Worm (Caenorhabditis elegans) whole organism, L4 larva: ENCODE results near the gene Y43C5B.3.
A peak's percentile ranks its signal among the peaks of the same experiment; 100 is the strongest.

ENCODE experiments used
- F26F4.8 ChIP-seq: fragments of 200-800 bp; sonication (Bioruptor generic); conservative IDR thresholded peaks from 2 replicates; pipeline ENCODE4 v1.3.6; 2022; ENCODE audit warnings: missing genetic modification characterization, missing compliant biosample characterization
- F44E2.7 ChIP-seq: fragments of 200-800 bp; sonication (Bioruptor generic); IDR thresholded peaks from 2 replicates; pipeline ENCODE4 v2.1.2; 2022; ENCODE audit warnings: missing genetic modification characterization, missing compliant biosample characterization
- F49E8.2 ChIP-seq: sonication (generic microtip); optimal IDR thresholded peaks from 2 replicates; lab custom pipeline; 2016; ENCODE audit warnings: missing compliant biosample characterization, mild to moderate bottlenecking, missing genetic modification characterization, borderline replicate concordance
- ZK337.2 ChIP-seq: fragments of 200-800 bp; sonication (Bioruptor generic); IDR thresholded peaks from 2 replicates; pipeline ENCODE4 v1.3.6; 2022; ENCODE audit warnings: missing genetic modification reagents, missing genetic modification characterization, missing compliant biosample characterization
- ZK546.5 ChIP-seq, 2 experiments: sonication (generic microtip); optimal IDR thresholded peaks; 2 replicates each; lab custom pipeline; 2017; ENCODE audit warnings: missing biosample characterization in 2 of 2, missing genetic modification characterization in 2 of 2
- arid-1 ChIP-seq: fragments of 200-800 bp; sonication (Bioruptor generic); conservative IDR thresholded peaks from 2 replicates; pipeline ENCODE4 v1.3.6; 2022; ENCODE audit warnings: missing genetic modification reagents, missing genetic modification characterization, missing compliant biosample characterization
- ceh-44 ChIP-seq: fragments of 200-800 bp; sonication (Bioruptor generic); IDR thresholded peaks from 2 replicates; pipeline ENCODE4 v1.3.6; 2022; ENCODE audit warnings: missing genetic modification reagents, missing genetic modification characterization, missing compliant biosample characterization
- cey-2 ChIP-seq: sonication (generic microtip); optimal IDR thresholded peaks from 3 replicates; lab custom pipeline; 2017; ENCODE audit warnings: missing genetic modification characterization, mild to moderate bottlenecking, missing compliant biosample characterization, antibody characterized with exemption, borderline replicate concordance; ENCODE audit not compliant: insufficient read depth
- ctbp-1 ChIP-seq: fragments of 200-800 bp; sonication (Bioruptor generic); IDR thresholded peaks from 2 replicates; pipeline ENCODE4 v1.3.6; 2022; ENCODE audit warnings: missing genetic modification reagents, missing genetic modification characterization, missing compliant biosample characterization
- daf-16 ChIP-seq, 3 experiments: sonication (generic microtip); optimal IDR thresholded peaks; 2 replicates each; lab custom pipeline; 2016 to 2017; ENCODE audit warnings: missing genetic modification characterization in 3 of 3, missing genetic modification reagents in 3 of 3, mild to moderate bottlenecking in 2 of 3, missing compliant biosample characterization in 2 of 3, missing biosample characterization in 1 of 3, moderate library complexity in 1 of 3
- dmd-6 ChIP-seq: fragments of 200-800 bp; sonication (Bioruptor generic); IDR thresholded peaks from 2 replicates; pipeline ENCODE4 v1.3.6; 2022; ENCODE audit warnings: missing genetic modification reagents, missing genetic modification characterization, missing compliant biosample characterization
- dmd-9 ChIP-seq: fragments of 200-800 bp; sonication (Bioruptor generic); IDR thresholded peaks from 2 replicates; pipeline ENCODE4 v1.3.6; 2022; ENCODE audit warnings: missing genetic modification reagents, missing genetic modification characterization, missing compliant biosample characterization
- duxl-1 ChIP-seq: sonication (generic microtip); optimal IDR thresholded peaks from 2 replicates; lab custom pipeline; 2016; ENCODE audit warnings: mild to moderate bottlenecking, missing genetic modification characterization, moderate library complexity, missing compliant biosample characterization; ENCODE audit not compliant: poor library complexity
- dve-1 ChIP-seq: sonication (generic microtip); optimal IDR thresholded peaks from 2 replicates; lab custom pipeline; 2017; ENCODE audit warnings: antibody characterized with exemption, mild to moderate bottlenecking, missing genetic modification characterization, missing compliant biosample characterization; ENCODE audit not compliant: insufficient read depth
- fkh-10 ChIP-seq: fragments of 150-350 bp; optimal IDR thresholded peaks from 2 replicates; lab custom pipeline; 2014; ENCODE audit warnings: missing biosample characterization, missing genetic modification reagents, missing genetic modification characterization
- hif-1 ChIP-seq, 2 experiments: sonication (generic microtip); optimal IDR thresholded peaks; 2 replicates each; lab custom pipeline; 2016 to 2017; ENCODE audit warnings: missing compliant biosample characterization in 2 of 2, missing genetic modification characterization in 2 of 2, missing genetic modification reagents in 2 of 2, missing genotype in 2 of 2, mild to moderate bottlenecking in 1 of 2
- hlh-11 ChIP-seq: fragments of 200-800 bp; sonication (Bioruptor generic); optimal IDR thresholded peaks from 2 replicates; lab custom pipeline; 2018; ENCODE audit warnings: mild to moderate bottlenecking, missing genetic modification characterization, missing compliant biosample characterization
- hlh-30 ChIP-seq: sonication (generic microtip); optimal IDR thresholded peaks from 2 replicates; lab custom pipeline; 2017; ENCODE audit warnings: antibody characterized with exemption, mild to moderate bottlenecking, missing genetic modification characterization, missing compliant biosample characterization; ENCODE audit not compliant: insufficient read depth
- hmg-1.1 ChIP-seq: fragments of 200-800 bp; sonication (Bioruptor generic); IDR thresholded peaks from 2 replicates; pipeline ENCODE4 v1.3.6; 2022; ENCODE audit warnings: missing genetic modification reagents, missing genetic modification characterization, missing compliant biosample characterization
- lim-7 ChIP-seq: fragments of 200-800 bp; sonication (Bioruptor generic); IDR thresholded peaks from 2 replicates; pipeline ENCODE4 v1.3.6; 2022; ENCODE audit warnings: missing genetic modification characterization, missing compliant biosample characterization
- lin-1 ChIP-seq: fragments of 200-800 bp; sonication (Bioruptor generic); IDR thresholded peaks from 2 replicates; pipeline ENCODE4 v1.3.6; 2022; ENCODE audit warnings: missing genetic modification reagents, missing genetic modification characterization, missing compliant biosample characterization
- lin-38 ChIP-seq: fragments of 200-800 bp; sonication (Bioruptor generic); IDR thresholded peaks from 2 replicates; pipeline ENCODE4 v1.3.6; 2022; ENCODE audit warnings: missing genetic modification reagents, missing genetic modification characterization, missing compliant biosample characterization
- madf-5 ChIP-seq, 2 experiments: fragments of 200-800 bp; sonication (Bioruptor generic); IDR thresholded peaks; 2 replicates each; pipeline ENCODE4 v1.3.6; 2022; ENCODE audit warnings: missing compliant biosample characterization in 2 of 2, missing genetic modification characterization in 2 of 2
- madf-9 ChIP-seq: fragments of 200-800 bp; sonication (Bioruptor generic); conservative IDR thresholded peaks from 2 replicates; pipeline ENCODE4 v1.3.6; 2022; ENCODE audit warnings: missing genetic modification reagents, missing genetic modification characterization, missing compliant biosample characterization
- mdl-1 ChIP-seq, 2 experiments: fragments of 150-350 bp in 1 of 2; sonication (generic microtip) in 1 of 2; optimal IDR thresholded peaks; 2 replicates each; lab custom pipeline; 2014 to 2017; ENCODE audit warnings: missing biosample characterization in 2 of 2, missing genetic modification characterization in 2 of 2
- mep-1 ChIP-seq: fragments of 150-350 bp; sonication (generic microtip); optimal IDR thresholded peaks from 3 replicates; lab custom pipeline; 2014; ENCODE audit warnings: missing biosample characterization, missing genetic modification characterization
- mxl-2 ChIP-seq: fragments of 200-800 bp; sonication (Bioruptor generic); conservative IDR thresholded peaks from 2 replicates; pipeline ENCODE4 v1.3.6; 2022; ENCODE audit warnings: missing genetic modification reagents, missing genetic modification characterization, missing compliant biosample characterization
- mxl-3 ChIP-seq: fragments of 200-800 bp; sonication (Bioruptor generic); optimal IDR thresholded peaks from 2 replicates; lab custom pipeline; 2018; ENCODE audit warnings: mild to moderate bottlenecking, missing genetic modification characterization, missing compliant biosample characterization
- nhr-10 ChIP-seq: fragments of 150-350 bp; optimal IDR thresholded peaks from 2 replicates; lab custom pipeline; 2014; ENCODE audit warnings: missing biosample characterization, missing genetic modification characterization
- nhr-25 ChIP-seq: sonication (generic microtip); optimal IDR thresholded peaks from 2 replicates; lab custom pipeline; 2017; ENCODE audit warnings: missing genetic modification characterization, mild to moderate bottlenecking, missing compliant biosample characterization, antibody characterized with exemption, moderate library complexity, borderline replicate concordance; ENCODE audit not compliant: insufficient read depth
- nhr-48 ChIP-seq: sonication (generic microtip); optimal IDR thresholded peaks from 2 replicates; lab custom pipeline; 2016; ENCODE audit warnings: mild to moderate bottlenecking, missing genetic modification characterization, missing compliant biosample characterization
- pha-4 ChIP-seq, 2 experiments: fragments of 150-350 bp in 1 of 2; fragments of 200-800 bp in 1 of 2; sonication (Bioruptor generic) in 1 of 2; IDR thresholded peaks in 1 of 2; optimal IDR thresholded peaks in 1 of 2; 2 replicates each; pipeline versions ENCODE4 v1.3.6 to Lab custom; 2014 to 2022; ENCODE audit warnings: missing genetic modification characterization in 2 of 2, missing genetic modification reagents in 2 of 2, missing biosample characterization in 1 of 2, missing compliant biosample characterization in 1 of 2
- php-3 ChIP-seq: fragments of 200-800 bp; sonication (Bioruptor generic); IDR thresholded peaks from 2 replicates; pipeline ENCODE4 v1.3.6; 2022; ENCODE audit warnings: missing genetic modification reagents, missing genetic modification characterization, missing compliant biosample characterization
- pqm-1 ChIP-seq: sonication (generic microtip); optimal IDR thresholded peaks from 2 replicates; lab custom pipeline; 2017; ENCODE audit warnings: missing biosample characterization, missing genetic modification characterization
- rbr-2 ChIP-seq: sonication (generic microtip); optimal IDR thresholded peaks from 2 replicates; lab custom pipeline; 2016; ENCODE audit warnings: missing genotype, missing genetic modification characterization, missing compliant biosample characterization
- set-16 ChIP-seq: fragments of 200-800 bp; sonication (Bioruptor generic); IDR thresholded peaks from 2 replicates; pipeline ENCODE4 v1.3.6; 2022; ENCODE audit warnings: missing genetic modification reagents, missing genetic modification characterization, missing compliant biosample characterization
- skn-1 ChIP-seq: fragments of 150-350 bp; optimal IDR thresholded peaks from 2 replicates; lab custom pipeline; 2014; ENCODE audit warnings: missing biosample characterization, missing genetic modification characterization
- snpc-1.2 ChIP-seq: fragments of 200-800 bp; sonication (Bioruptor generic); IDR thresholded peaks from 2 replicates; pipeline ENCODE4 v1.3.6; 2022; ENCODE audit warnings: missing genetic modification reagents, missing genetic modification characterization, missing compliant biosample characterization
- spr-3 ChIP-seq: fragments of 200-800 bp; sonication (Bioruptor generic); optimal IDR thresholded peaks from 2 replicates; lab custom pipeline; 2018; ENCODE audit warnings: mild to moderate bottlenecking, missing genetic modification characterization, missing compliant biosample characterization
- unc-130 ChIP-seq: sonication (generic microtip); optimal IDR thresholded peaks from 2 replicates; lab custom pipeline; 2016; ENCODE audit warnings: missing genetic modification reagents, missing genetic modification characterization, missing compliant biosample characterization
- unc-39 ChIP-seq: sonication (generic microtip); optimal IDR thresholded peaks from 2 replicates; lab custom pipeline; 2017; ENCODE audit warnings: missing biosample characterization, missing genetic modification characterization
- unc-62 ChIP-seq, 3 experiments: fragments of 150-350 bp in 1 of 3; sonication (generic microtip); optimal IDR thresholded peaks in 2 of 3; peaks in 1 of 3; 1 replicate in 1 of 3; 2 replicates in 2 of 3; lab custom pipeline; 2014 to 2017; ENCODE audit warnings: missing biosample characterization in 3 of 3, missing genetic modification characterization in 3 of 3, missing genetic modification reagents in 3 of 3, missing genotype in 1 of 3
- vab-7 ChIP-seq: fragments of 200-800 bp; sonication (Bioruptor generic); IDR thresholded peaks from 2 replicates; pipeline ENCODE4 v1.3.6; 2022; ENCODE audit warnings: missing genetic modification reagents, missing genetic modification characterization, missing compliant biosample characterization
- zfp-3 ChIP-seq: fragments of 200-800 bp; sonication (Bioruptor generic); conservative IDR thresholded peaks from 2 replicates; pipeline ENCODE4 v1.3.6; 2022; ENCODE audit warnings: missing genetic modification reagents, missing genetic modification characterization, missing compliant biosample characterization
- zip-11 ChIP-seq: fragments of 200-800 bp; sonication (Bioruptor generic); IDR thresholded peaks from 2 replicates; pipeline ENCODE4 v1.3.6; 2022; ENCODE audit warnings: missing genetic modification characterization, missing compliant biosample characterization

Gene Y43C5B.3

DNA sequence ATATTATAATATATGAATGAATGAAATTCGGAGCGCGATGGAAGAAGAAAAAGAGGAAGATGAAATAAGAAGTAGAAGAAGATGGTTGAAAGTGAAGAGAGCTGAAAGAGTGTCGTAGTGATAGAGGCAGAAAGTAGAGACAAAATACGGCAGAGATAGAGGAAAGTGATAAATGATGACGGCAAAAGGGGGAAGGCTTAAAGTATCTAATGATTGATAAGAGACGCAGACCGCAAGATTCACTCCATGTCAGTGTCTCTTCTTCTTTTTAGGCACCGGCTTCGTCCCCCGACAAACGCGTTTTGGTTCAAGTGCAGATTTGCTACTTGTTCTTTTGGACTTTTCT is 8.1 kb upstream of the Y43C5B.3 start (continued):
- no peak for TF ChIP-seq daf-16 (GFP tag; optimal IDR thresholded peaks at IDR 0.05; lab: Kevin White, UChicago)
- peak; percentile 52 for TF ChIP-seq daf-16 (tag; optimal IDR thresholded peaks at IDR 0.05; lab: Kevin White, UChicago)
- no peak for TF ChIP-seq pha-4 (GFP tag; IDR thresholded peaks at IDR 0.05; lab: Robert Waterston, UW)
- TF ChIP-seq pha-4 (tag; optimal IDR thresholded peaks at IDR 0.05; lab: Kevin White, UChicago) = no peak
- TF ChIP-seq skn-1 (tag; lab: Kevin White, UChicago) = no peak
- TF ChIP-seq dve-1 (tag; lab: Kevin White, UChicago) = peak; percentile 88
- no peak for TF ChIP-seq set-16 (GFP tag; lab: Robert Waterston, UW)
- TF ChIP-seq mxl-3 (GFP tag; lab: Kevin White, UChicago) = peak; percentile 52
- TF ChIP-seq dmd-6 (GFP tag; lab: Robert Waterston, UW) = peak; percentile 79
- peak; percentile 66; the same call in 1 of the 2 replicates for TF ChIP-seq php-3 (GFP tag; lab: Robert Waterston, UW)
- peak; percentile 67 for TF ChIP-seq nhr-10 (tag; lab: Kevin White, UChicago)
- TF ChIP-seq fkh-10 (GFP tag; lab: Kevin White, UChicago) = no peak
- no peak for TF ChIP-seq dmd-9 (GFP tag; lab: Robert Waterston, UW)
- TF ChIP-seq F26F4.8 (GFP tag; lab: Robert Waterston, UW) = no peak
- no peak for TF ChIP-seq lin-38 (GFP tag; lab: Robert Waterston, UW)
- no peak for TF ChIP-seq ctbp-1 (GFP tag; lab: Robert Waterston, UW)
- peak; percentile 93 for TF ChIP-seq nhr-25
- TF ChIP-seq mxl-2 (GFP tag; lab: Robert Waterston, UW) = no peak
- TF ChIP-seq hlh-11 = peak; percentile 86
- TF ChIP-seq snpc-1.2 = no peak
- TF ChIP-seq spr-3 (GFP tag; lab: Kevin White, UChicago) = no peak
- TF ChIP-seq mdl-1 (tag; optimal IDR thresholded peaks at IDR 0.05; lab: Kevin White, UChicago) = peak in 1 of 2 experiments; percentile 33
- no peak for TF ChIP-seq madf-5 (GFP tag; IDR thresholded peaks at IDR 0.05; lab: Robert Waterston, UW)

DNA sequence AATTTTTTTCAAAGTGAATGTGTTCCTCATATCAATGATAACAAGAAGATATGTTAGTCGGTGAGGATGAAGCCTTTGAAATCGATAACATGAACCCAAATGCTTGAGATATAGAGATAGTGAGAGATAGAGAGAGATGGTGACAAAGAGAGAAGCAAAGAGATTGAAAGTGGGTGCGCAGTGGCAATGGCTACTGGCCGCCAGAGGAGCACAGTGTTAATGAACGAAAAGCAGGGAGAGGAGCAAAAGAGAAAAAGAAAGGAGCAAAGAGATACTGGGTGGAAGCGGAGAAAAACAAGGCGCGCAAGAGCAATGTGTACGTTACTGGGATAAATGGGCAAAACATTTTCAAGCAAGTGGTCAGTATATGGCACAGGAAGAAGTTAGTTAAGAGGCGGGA is 5.8 kb upstream of the Y43C5B.3 start:
- TF ChIP-seq arid-1 (GFP tag; lab: Robert Waterston, UW) (no peak), zip-11 (GFP tag; lab: Robert Waterston, UW) (no peak), vab-7 (GFP tag; lab: Robert Waterston, UW) (no peak), rbr-2 (tag; lab: Kevin White, UChicago) (peak; percentile 55), unc-39 (tag; lab: Kevin White, UChicago) (no peak), unc-130 (GFP tag; lab: Kevin White, UChicago) (no peak), nhr-25 (no peak), ctbp-1 (GFP tag; lab: Robert Waterston, UW) (0 out of 2 replicates have a peak, but pooled peaks have one; percentile 61), hlh-30 (tag; lab: Kevin White, UChicago) (no peak), set-16 (GFP tag; lab: Robert Waterston, UW) (peak; percentile 13; the same call in 1 of the 2 replicates), pqm-1 (no peak), snpc-1.2 (no peak), lim-7 (GFP tag; lab: Robert Waterston, UW) (no peak), hlh-11 (peak; percentile 15), hmg-1.1 (GFP tag; lab: Robert Waterston, UW) (peak; percentile 55), cey-2 (tag; lab: Kevin White, UChicago) (no peak), hif-1 (tag; optimal IDR thresholded peaks at IDR 0.05; lab: Kevin White, UChicago) (no peak), fkh-10 (GFP tag; lab: Kevin White, UChicago) (peak; percentile 39), nhr-48 (tag; lab: Kevin White, UChicago) (no peak), zfp-3 (GFP tag; lab: Robert Waterston, UW) (no peak), madf-9 (GFP tag; lab: Robert Waterston, UW) (no peak), duxl-1 (tag; lab: Kevin White, UChicago) (no peak), F49E8.2 (tag; lab: Kevin White, UChicago) (no peak), unc-62 (GFP tag; optimal IDR thresholded peaks at IDR 0.05 in 1 of 2; lab: Kevin White, UChicago) (no peak), unc-62 (tag; optimal IDR thresholded peaks at IDR 0.05; lab: Kevin White, UChicago) (no peak), ZK546.5 (tag; optimal IDR thresholded peaks at IDR 0.05; lab: Kevin White, UChicago) (no peak), php-3 (GFP tag; lab: Robert Waterston, UW) (no peak), ceh-44 (GFP tag; lab: Robert Waterston, UW) (no peak), ZK337.2 (GFP tag; lab: Robert Waterston, UW) (no peak), lin-1 (GFP tag; lab: Robert Waterston, UW) (no peak), skn-1 (tag; lab: Kevin White, UChicago) (no peak), F44E2.7 (GFP tag; lab: Robert Waterston, UW) (no peak), mdl-1 (tag; optimal IDR thresholded peaks at IDR 0.05; lab: Kevin White, UChicago) (no peak), mep-1 (tag; lab: Kevin White, UChicago) (peak; percentile 47)
